Worm (Caenorhabditis elegans) whole organism, L4 larva: ENCODE results near the gene R10D12.8.

Experiments used
- R02D3.7 ChIP-seq: fragments of 150-350 bp; sonication (generic microtip); optimal IDR thresholded peaks from 3 replicates; lab custom pipeline; 2014; ENCODE audit warnings: missing biosample characterization, missing genetic modification characterization
- ZK337.2 ChIP-seq: fragments of 200-800 bp; sonication (Bioruptor generic); IDR thresholded peaks from 2 replicates; pipeline ENCODE4 v1.3.6; 2022; ENCODE audit warnings: missing genetic modification reagents, missing genetic modification characterization, missing compliant biosample characterization
- ZK546.5 ChIP-seq, 2 experiments: sonication (generic microtip); optimal IDR thresholded peaks; 2 replicates each; lab custom pipeline; 2017; ENCODE audit warnings: missing biosample characterization in 2 of 2, missing genetic modification characterization in 2 of 2
- aha-1 ChIP-seq: fragments of 150-350 bp; peaks from one replicate; lab custom pipeline; 2014; ENCODE audit warnings: missing biosample characterization, missing genetic modification characterization
- aly-2 ChIP-seq: sonication (generic microtip); optimal IDR thresholded peaks from 2 replicates; lab custom pipeline; 2018; ENCODE audit warnings: missing biosample characterization, missing genetic modification characterization
- ama-1 ChIP-seq: fragments of 150-350 bp; optimal IDR thresholded peaks from 2 replicates; lab custom pipeline; 2014; ENCODE audit warnings: inconsistent platforms, mixed read lengths
- attf-4 ChIP-seq: sonication (generic microtip); optimal IDR thresholded peaks from 3 replicates; lab custom pipeline; 2017; ENCODE audit warnings: missing biosample characterization, missing genetic modification characterization
- ceh-28 ChIP-seq: fragments of 150-350 bp; optimal IDR thresholded peaks from 2 replicates; lab custom pipeline; 2014; ENCODE audit warnings: missing biosample characterization, missing genetic modification reagents, missing genetic modification characterization
- ceh-32 ChIP-seq: sonication (generic microtip); optimal IDR thresholded peaks from 2 replicates; lab custom pipeline; 2016; ENCODE audit warnings: mild to moderate bottlenecking, missing genetic modification characterization, missing compliant biosample characterization; ENCODE audit not compliant: poor library complexity
- ceh-62 ChIP-seq: sonication (generic microtip); optimal IDR thresholded peaks from 2 replicates; lab custom pipeline; 2017; ENCODE audit warnings: missing biosample characterization, missing genetic modification characterization
- ces-1 ChIP-seq: fragments of 150-350 bp; sonication (generic microtip); optimal IDR thresholded peaks from 4 replicates; lab custom pipeline; 2014; ENCODE audit warnings: missing biosample characterization, missing genetic modification reagents, missing genetic modification characterization
- cey-2 ChIP-seq: sonication (generic microtip); optimal IDR thresholded peaks from 3 replicates; lab custom pipeline; 2017; ENCODE audit warnings: missing genetic modification characterization, mild to moderate bottlenecking, missing compliant biosample characterization, antibody characterized with exemption, borderline replicate concordance; ENCODE audit not compliant: insufficient read depth
- daf-16 ChIP-seq, 3 experiments: sonication (generic microtip); optimal IDR thresholded peaks; 2 replicates each; lab custom pipeline; 2016 to 2017; ENCODE audit warnings: missing genetic modification characterization in 3 of 3, missing genetic modification reagents in 3 of 3, mild to moderate bottlenecking in 2 of 3, missing compliant biosample characterization in 2 of 3, missing biosample characterization in 1 of 3, moderate library complexity in 1 of 3
- daf-8 ChIP-seq: fragments of 200-800 bp; sonication (Bioruptor generic); IDR thresholded peaks from 2 replicates; pipeline ENCODE4 v1.3.6; 2022; ENCODE audit warnings: missing genetic modification characterization, missing compliant biosample characterization
- dmd-8 ChIP-seq: fragments of 200-800 bp; sonication (Bioruptor generic); IDR thresholded peaks from 2 replicates; pipeline ENCODE4 v1.3.6; 2022; ENCODE audit warnings: missing genetic modification characterization, missing compliant biosample characterization
- dve-1 ChIP-seq: sonication (generic microtip); optimal IDR thresholded peaks from 2 replicates; lab custom pipeline; 2017; ENCODE audit warnings: antibody characterized with exemption, mild to moderate bottlenecking, missing genetic modification characterization, missing compliant biosample characterization; ENCODE audit not compliant: insufficient read depth
- egl-27 ChIP-seq: sonication (generic microtip); optimal IDR thresholded peaks from 3 replicates; lab custom pipeline; 2017; ENCODE audit warnings: missing biosample characterization, missing genetic modification reagents, missing genetic modification characterization
- egl-43 ChIP-seq: fragments of 200-800 bp; sonication (Bioruptor generic); IDR thresholded peaks from 2 replicates; pipeline ENCODE4 v1.3.6; 2022; ENCODE audit warnings: missing genetic modification reagents, missing genetic modification characterization, missing compliant biosample characterization
- gei-8 ChIP-seq: fragments of 200-800 bp; sonication (Bioruptor generic); optimal IDR thresholded peaks from 2 replicates; lab custom pipeline; 2018; ENCODE audit warnings: mild to moderate bottlenecking, missing genetic modification characterization, missing compliant biosample characterization
- hif-1 ChIP-seq, 2 experiments: sonication (generic microtip); optimal IDR thresholded peaks; 2 replicates each; lab custom pipeline; 2016 to 2017; ENCODE audit warnings: missing compliant biosample characterization in 2 of 2, missing genetic modification characterization in 2 of 2, missing genetic modification reagents in 2 of 2, missing genotype in 2 of 2, mild to moderate bottlenecking in 1 of 2
- hlh-11 ChIP-seq: fragments of 200-800 bp; sonication (Bioruptor generic); optimal IDR thresholded peaks from 2 replicates; lab custom pipeline; 2018; ENCODE audit warnings: mild to moderate bottlenecking, missing genetic modification characterization, missing compliant biosample characterization
- hlh-30 ChIP-seq: sonication (generic microtip); optimal IDR thresholded peaks from 2 replicates; lab custom pipeline; 2017; ENCODE audit warnings: antibody characterized with exemption, mild to moderate bottlenecking, missing genetic modification characterization, missing compliant biosample characterization; ENCODE audit not compliant: insufficient read depth
- hmg-1.1 ChIP-seq: fragments of 200-800 bp; sonication (Bioruptor generic); IDR thresholded peaks from 2 replicates; pipeline ENCODE4 v1.3.6; 2022; ENCODE audit warnings: missing genetic modification reagents, missing genetic modification characterization, missing compliant biosample characterization
- lim-7 ChIP-seq: fragments of 200-800 bp; sonication (Bioruptor generic); IDR thresholded peaks from 2 replicates; pipeline ENCODE4 v1.3.6; 2022; ENCODE audit warnings: missing genetic modification characterization, missing compliant biosample characterization
- lin-13 ChIP-seq: fragments of 150-350 bp; optimal IDR thresholded peaks from 2 replicates; lab custom pipeline; 2014; ENCODE audit warnings: missing biosample characterization, missing genetic modification reagents, missing genetic modification characterization
- lin-39 ChIP-seq: fragments of 150-350 bp; optimal IDR thresholded peaks from 2 replicates; lab custom pipeline; 2014; ENCODE audit warnings: missing biosample characterization, missing genetic modification reagents, missing genetic modification characterization
- lir-3 ChIP-seq: sonication (generic microtip); optimal IDR thresholded peaks from 2 replicates; lab custom pipeline; 2016; ENCODE audit warnings: mild to moderate bottlenecking, missing genetic modification characterization, missing compliant biosample characterization
- mes-2 ChIP-seq: sonication (generic microtip); optimal IDR thresholded peaks from 2 replicates; lab custom pipeline; 2016; ENCODE audit warnings: missing genotype, mild to moderate bottlenecking, missing genetic modification characterization, missing compliant biosample characterization; ENCODE audit not compliant: poor library complexity, severe bottlenecking
- mxl-3 ChIP-seq: fragments of 200-800 bp; sonication (Bioruptor generic); optimal IDR thresholded peaks from 2 replicates; lab custom pipeline; 2018; ENCODE audit warnings: mild to moderate bottlenecking, missing genetic modification characterization, missing compliant biosample characterization
- nhr-10 ChIP-seq: fragments of 150-350 bp; optimal IDR thresholded peaks from 2 replicates; lab custom pipeline; 2014; ENCODE audit warnings: missing biosample characterization, missing genetic modification characterization
- nhr-102 ChIP-seq: sonication (generic microtip); optimal IDR thresholded peaks from 2 replicates; lab custom pipeline; 2016; ENCODE audit warnings: mild to moderate bottlenecking, missing genetic modification characterization, moderate library complexity, missing compliant biosample characterization
- nhr-28 ChIP-seq: fragments of 150-350 bp; optimal IDR thresholded peaks from 2 replicates; lab custom pipeline; 2014; ENCODE audit warnings: missing biosample characterization, missing genetic modification characterization
- nhr-42 ChIP-seq: fragments of 200-800 bp; sonication (Bioruptor generic); IDR thresholded peaks from 2 replicates; pipeline ENCODE4 v1.3.6; 2022; ENCODE audit warnings: missing genetic modification characterization, missing compliant biosample characterization
- pha-4 ChIP-seq, 2 experiments: fragments of 150-350 bp in 1 of 2; fragments of 200-800 bp in 1 of 2; sonication (Bioruptor generic) in 1 of 2; IDR thresholded peaks in 1 of 2; optimal IDR thresholded peaks in 1 of 2; 2 replicates each; pipeline versions ENCODE4 v1.3.6 to Lab custom; 2014 to 2022; ENCODE audit warnings: missing genetic modification characterization in 2 of 2, missing genetic modification reagents in 2 of 2, missing biosample characterization in 1 of 2, missing compliant biosample characterization in 1 of 2
- php-3 ChIP-seq: fragments of 200-800 bp; sonication (Bioruptor generic); IDR thresholded peaks from 2 replicates; pipeline ENCODE4 v1.3.6; 2022; ENCODE audit warnings: missing genetic modification reagents, missing genetic modification characterization, missing compliant biosample characterization
- pqm-1 ChIP-seq: sonication (generic microtip); optimal IDR thresholded peaks from 2 replicates; lab custom pipeline; 2017; ENCODE audit warnings: missing biosample characterization, missing genetic modification characterization
- saeg-2 ChIP-seq: fragments of 200-800 bp; sonication (Bioruptor generic); IDR thresholded peaks from 2 replicates; pipeline ENCODE4 v1.3.6; 2022; ENCODE audit warnings: missing genetic modification reagents, missing genetic modification characterization, missing compliant biosample characterization
- sdz-12 ChIP-seq: fragments of 200-800 bp; sonication (Bioruptor generic); optimal IDR thresholded peaks from 2 replicates; lab custom pipeline; 2018; ENCODE audit warnings: mild to moderate bottlenecking, missing genetic modification characterization, missing compliant biosample characterization
- spr-1 ChIP-seq: sonication (generic microtip); optimal IDR thresholded peaks from 2 replicates; lab custom pipeline; 2016; ENCODE audit warnings: mild to moderate bottlenecking, missing genetic modification characterization, missing compliant biosample characterization
- tra-1 ChIP-seq: fragments of 200-800 bp; sonication (Bioruptor generic); IDR thresholded peaks from 2 replicates; pipeline ENCODE4 v1.3.6; 2022; ENCODE audit warnings: missing genetic modification reagents, missing genetic modification characterization, missing compliant biosample characterization
- zag-1 ChIP-seq: fragments of 150-350 bp; optimal IDR thresholded peaks from 2 replicates; lab custom pipeline; 2014; ENCODE audit warnings: missing biosample characterization, missing genetic modification characterization
- zfp-2 ChIP-seq: sonication (generic microtip); optimal IDR thresholded peaks from 2 replicates; lab custom pipeline; 2016; ENCODE audit warnings: mild to moderate bottlenecking, missing genetic modification characterization, missing compliant biosample characterization
- ztf-11 ChIP-seq: fragments of 150-350 bp; optimal IDR thresholded peaks from 2 replicates; lab custom pipeline; 2014; ENCODE audit warnings: missing biosample characterization, missing genetic modification characterization
- ztf-7 ChIP-seq: fragments of 150-350 bp; optimal IDR thresholded peaks from 2 replicates; lab custom pipeline; 2014; ENCODE audit warnings: missing biosample characterization, missing genetic modification characterization

The R10D12.8 gene

ce11 chrV:13953191-13953590 lies at the start of gene R10D12.8:
R10D12.8 (minus strand) TSS chrV:13953291.
- TF ChIP-seq nhr-102 (tag; lab: Kevin White, UChicago): no peak
- peak; percentile 10 for TF ChIP-seq nhr-28

- TF ChIP-seq hmg-1.1 (GFP tag; lab: Robert Waterston, UW): 0 out of 2 replicates have a peak, but pooled peaks have one; percentile 22
- TF ChIP-seq php-3: no peak
- TF ChIP-seq lin-13 (GFP tag; lab: Kevin White, UChicago): no peak
- peak; percentile 11 for TF ChIP-seq nhr-28
- no peak for TF ChIP-seq nhr-42
- TF ChIP-seq daf-16 (GFP tag; optimal IDR thresholded peaks at IDR 0.05; lab: Kevin White, UChicago): no peak
- peak; percentile 22 for TF ChIP-seq daf-16 (tag; optimal IDR thresholded peaks at IDR 0.05; lab: Kevin White, UChicago)
- TF ChIP-seq pqm-1 (tag; lab: Kevin White, UChicago): no peak
- TF ChIP-seq mes-2: peak; percentile 52
- TF ChIP-seq hlh-30 (tag; lab: Kevin White, UChicago): peak; percentile 43
- no peak for TF ChIP-seq egl-43
- peak; percentile 29 for TF ChIP-seq dve-1 (tag; lab: Kevin White, UChicago)
- TF ChIP-seq lin-39: no peak
- no peak for TF ChIP-seq egl-27 (tag; lab: Kevin White, UChicago)
- no peak for TF ChIP-seq ama-1
- no peak for TF ChIP-seq nhr-10 (tag; lab: Kevin White, UChicago)
- no peak for TF ChIP-seq mxl-3 (GFP tag; lab: Kevin White, UChicago)
- TF ChIP-seq aha-1: peak; percentile 72
- no peak for TF ChIP-seq dmd-8 (GFP tag; lab: Robert Waterston, UW)
- TF ChIP-seq tra-1 (GFP tag; lab: Robert Waterston, UW): peak; percentile 32; the same call in 1 of the 2 replicates
- TF ChIP-seq saeg-2 (GFP tag; lab: Robert Waterston, UW): no peak
- TF ChIP-seq daf-8 (GFP tag; lab: Robert Waterston, UW): no peak
- no peak for TF ChIP-seq cey-2 (tag; lab: Kevin White, UChicago)
- peak; percentile 56 for TF ChIP-seq hlh-11 (tag; lab: Kevin White, UChicago)
- no peak for TF ChIP-seq gei-8 (GFP tag; lab: Kevin White, UChicago)
- no peak for TF ChIP-seq ces-1 (GFP tag; lab: Kevin White, UChicago)
- no peak for TF ChIP-seq ceh-28 (tag; lab: Kevin White, UChicago)
- no peak for TF ChIP-seq ztf-7
Measured at ce11 chrV:14002402-14002801, 49.3 kb upstream of the R10D12.8 start.

DNA sequence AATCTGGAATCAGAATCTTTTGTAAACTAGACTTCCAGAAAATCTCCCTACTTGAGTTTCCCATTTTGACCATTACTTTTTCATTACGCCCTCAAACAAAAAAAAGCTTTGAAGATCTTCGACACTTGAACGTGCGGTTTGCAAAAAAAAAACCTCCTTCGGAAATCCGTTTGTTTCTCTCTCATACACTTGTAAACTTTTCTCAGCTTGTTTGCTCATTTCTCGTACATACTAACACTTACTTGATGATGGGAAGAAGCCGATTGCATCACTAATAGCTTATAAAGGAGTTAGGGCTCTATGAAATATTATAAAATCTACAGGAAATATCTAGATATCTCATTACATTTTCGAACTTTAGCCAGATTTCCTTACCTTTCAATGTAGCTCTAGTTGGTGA lies 48.8 kb upstream of the R10D12.8 start:
- peak in 1 of 2 experiments; percentile 69 for TF ChIP-seq hif-1 (tag; optimal IDR thresholded peaks at IDR 0.05; lab: Kevin White, UChicago)
- TF ChIP-seq ceh-62 (tag; lab: Kevin White, UChicago): no peak
- TF ChIP-seq aha-1: peak; percentile 87

DNA sequence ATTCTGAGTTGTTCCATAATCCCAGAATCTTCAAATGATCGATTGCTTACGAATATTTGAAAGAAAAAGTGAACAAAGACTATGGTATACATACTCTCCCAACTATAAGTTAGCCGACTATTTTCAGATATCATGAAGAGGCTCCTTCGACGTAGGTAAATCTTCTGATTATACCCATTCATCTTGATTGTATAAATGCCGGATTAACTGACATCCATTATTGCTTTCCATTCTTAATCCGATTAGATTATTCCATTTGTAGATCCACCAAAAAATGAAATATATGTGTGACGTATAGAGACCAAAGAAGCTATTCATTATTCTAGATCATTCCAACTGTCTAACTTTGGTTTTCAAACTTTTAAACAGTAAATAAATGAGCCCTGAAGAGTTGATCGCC lies 40.4 kb upstream of the R10D12.8 start:
- TF ChIP-seq ceh-32 (tag; lab: Kevin White, UChicago): no peak
- no peak for TF ChIP-seq lin-13 (GFP tag; lab: Kevin White, UChicago)
- no peak for TF ChIP-seq egl-43
- TF ChIP-seq zag-1: no peak
- no peak for TF ChIP-seq hlh-11 (tag; lab: Kevin White, UChicago)
- TF ChIP-seq ceh-62 (tag; lab: Kevin White, UChicago): no peak
- no peak for TF ChIP-seq attf-4
- no peak for TF ChIP-seq spr-1 (tag; lab: Kevin White, UChicago)
- no peak for TF ChIP-seq nhr-28
- no peak for TF ChIP-seq pha-4 (GFP tag; IDR thresholded peaks at IDR 0.05; lab: Robert Waterston, UW)
- no peak for TF ChIP-seq pha-4 (tag; optimal IDR thresholded peaks at IDR 0.05; lab: Kevin White, UChicago)
- no peak for TF ChIP-seq daf-16 (GFP tag; optimal IDR thresholded peaks at IDR 0.05; lab: Kevin White, UChicago)
- no peak for TF ChIP-seq daf-16 (tag; optimal IDR thresholded peaks at IDR 0.05; lab: Kevin White, UChicago)
- no peak for TF ChIP-seq sdz-12
- TF ChIP-seq zfp-2 (tag; lab: Kevin White, UChicago): no peak
- no peak for TF ChIP-seq R02D3.7 (tag; lab: Kevin White, UChicago)
- no peak for TF ChIP-seq lim-7
- TF ChIP-seq ZK546.5 (tag; optimal IDR thresholded peaks at IDR 0.05; lab: Kevin White, UChicago): no peak
- TF ChIP-seq ztf-11 (tag; lab: Kevin White, UChicago): no peak
- no peak for TF ChIP-seq lir-3 (tag; lab: Kevin White, UChicago)
- TF ChIP-seq aly-2 (tag; lab: Kevin White, UChicago): no peak
- TF ChIP-seq ZK337.2 (GFP tag; lab: Robert Waterston, UW): no peak
